Worm (Caenorhabditis elegans): ENCODE data around the gene fbxc-43.

ce11 chrII:4284305-4285193, 48.8 kb upstream of the fbxc-43 start:
- no peak for TF ChIP-seq elt-3 (tag; optimal IDR thresholded peaks at IDR 0.05)
- no peak for TF ChIP-seq blmp-1 (tag; optimal IDR thresholded peaks at IDR 0.05)
- TF ChIP-seq lsy-2 (tag; optimal IDR thresholded peaks at IDR 0.05) = no peak
- TF ChIP-seq sox-4 (tag; optimal IDR thresholded peaks at IDR 0.05) = no peak
- no peak for TF ChIP-seq sptf-1 (tag; optimal IDR thresholded peaks at IDR 0.05)
- no peak for TF ChIP-seq egl-27 (tag; optimal IDR thresholded peaks at IDR 0.05)
- no peak for TF ChIP-seq C34B4.2 (tag; optimal IDR thresholded peaks at IDR 0.05)
- TF ChIP-seq nhr-76 (tag; optimal IDR thresholded peaks at IDR 0.05) = no peak
- TF ChIP-seq ama-1 (optimal IDR thresholded peaks at IDR 0.05) = no peak
- no peak for TF ChIP-seq Y116A8C.19 (tag; optimal IDR thresholded peaks at IDR 0.05; ENCODE audit: borderline replicate concordance)
- TF ChIP-seq pqm-1 (tag; optimal IDR thresholded peaks at IDR 0.05) = no peak
- no peak for TF ChIP-seq efl-1 (optimal IDR thresholded peaks at IDR 0.05)
- TF ChIP-seq efl-1 (GFP tag; optimal IDR thresholded peaks at IDR 0.05 in 1 of 2) = no peak
- TF ChIP-seq lin-35 (GFP tag; optimal IDR thresholded peaks at IDR 0.05) = no peak
- no peak for TF ChIP-seq fkh-8 (tag; optimal IDR thresholded peaks at IDR 0.05)

All from whole organism, L1 larva.